Worm (Caenorhabditis elegans) whole organism, late embryonic: ENCODE results near the gene sre-19.

Experiments
- F13H6.1 ChIP-seq: sonication (generic microtip); optimal IDR thresholded peaks from 2 replicates; lab custom pipeline; 2016; ENCODE audit warnings: missing genetic modification characterization, missing compliant biosample characterization
- ceh-14 ChIP-seq: sonication (generic microtip); optimal IDR thresholded peaks from 2 replicates; lab custom pipeline; 2016; ENCODE audit warnings: missing genotype, missing genetic modification characterization, missing compliant biosample characterization
- hlh-30 ChIP-seq: sonication (generic microtip); optimal IDR thresholded peaks from 2 replicates; lab custom pipeline; 2017; ENCODE audit warnings: antibody characterized with exemption, missing genetic modification characterization, missing compliant biosample characterization; ENCODE audit not compliant: insufficient read depth
- pha-4 ChIP-seq: fragments of 150-350 bp; optimal IDR thresholded peaks from 2 replicates; lab custom pipeline; 2018; ENCODE audit warnings: missing biosample characterization, missing genetic modification reagents, missing genetic modification characterization
- pqm-1 ChIP-seq: sonication (generic microtip); optimal IDR thresholded peaks from 2 replicates; lab custom pipeline; 2016; ENCODE audit warnings: missing genetic modification characterization, missing compliant biosample characterization

DNA sequence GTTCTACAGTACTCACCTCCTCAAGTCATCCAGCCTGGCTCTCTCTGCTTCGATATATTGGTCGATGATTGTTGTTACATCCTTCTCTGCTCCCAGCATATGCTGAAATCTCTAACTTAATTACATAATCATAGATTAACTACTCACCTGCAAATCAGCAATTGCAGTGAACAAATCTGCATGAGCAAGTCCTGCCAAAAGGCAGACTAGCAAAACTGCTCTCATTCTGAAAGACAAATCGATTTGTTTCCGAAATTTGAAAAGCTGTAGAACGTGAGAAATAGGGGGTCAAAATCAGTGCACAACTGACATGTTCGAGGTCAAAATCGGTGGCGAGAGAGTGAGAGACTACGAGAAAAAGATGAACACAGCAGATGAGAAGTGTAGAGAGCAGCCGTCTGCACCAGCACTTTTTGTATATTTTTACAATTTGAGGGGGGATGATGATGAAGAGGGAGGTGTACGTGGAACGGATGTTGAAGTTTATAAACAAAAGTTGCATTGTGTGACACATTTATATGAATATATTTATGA, 22.9 kb downstream of the sre-19 start, which contains the start of gene phy-2:
- no peak for TF ChIP-seq F13H6.1
- no peak for TF ChIP-seq ceh-14 (tag; lab: Kevin White, UChicago)
- TF ChIP-seq pha-4 (tag; lab: Kevin White, UChicago), result no peak
- TF ChIP-seq hlh-30 (tag; lab: Kevin White, UChicago), result no peak
- TF ChIP-seq pqm-1, result no peak
